Worm (Caenorhabditis elegans) whole organism, L3 larva: ENCODE measurements around the gene tni-3.

Experiments
- R02D3.7 ChIP-seq: fragments of 150-350 bp; optimal IDR thresholded peaks from 2 replicates; lab custom pipeline; 2014; ENCODE audit warnings: missing biosample characterization, missing genetic modification characterization
- ZK546.5 ChIP-seq: sonication (generic microtip); optimal IDR thresholded peaks from 2 replicates; lab custom pipeline; 2017; ENCODE audit warnings: missing biosample characterization, missing genetic modification characterization
- aly-2 ChIP-seq: fragments of 150-350 bp; optimal IDR thresholded peaks from 2 replicates; lab custom pipeline; 2014; ENCODE audit warnings: missing biosample characterization, missing genetic modification characterization
- ceh-28 ChIP-seq: fragments of 150-350 bp; optimal IDR thresholded peaks from 2 replicates; lab custom pipeline; 2014; ENCODE audit warnings: missing biosample characterization, missing genetic modification reagents, missing genetic modification characterization
- ceh-82 ChIP-seq: fragments of 150-350 bp; optimal IDR thresholded peaks from 2 replicates; lab custom pipeline; 2014; ENCODE audit warnings: missing biosample characterization, missing genetic modification characterization
- daf-12 ChIP-seq: fragments of 150-350 bp; optimal IDR thresholded peaks from 2 replicates; lab custom pipeline; 2014; ENCODE audit warnings: missing biosample characterization, missing genetic modification reagents, missing genetic modification characterization
- egl-27 ChIP-seq: sonication (generic microtip); optimal IDR thresholded peaks from 4 replicates; lab custom pipeline; 2017; ENCODE audit warnings: missing biosample characterization, missing genetic modification reagents, missing genetic modification characterization
- elt-2 ChIP-seq: sonication (generic microtip); optimal IDR thresholded peaks from 2 replicates; lab custom pipeline; 2016; ENCODE audit warnings: missing genetic modification reagents, mild to moderate bottlenecking, missing genetic modification characterization, missing compliant biosample characterization
- elt-3 ChIP-seq, 3 experiments: fragments of 150-350 bp in 1 of 3; sonication (generic microtip) in 2 of 3; optimal IDR thresholded peaks; 2 replicates in 2 of 3; 4 replicates in 1 of 3; lab custom pipeline; 2014 to 2017; ENCODE audit warnings: missing biosample characterization in 3 of 3, missing genetic modification characterization in 3 of 3
- fkh-10 ChIP-seq: sonication (generic microtip); optimal IDR thresholded peaks from 2 replicates; lab custom pipeline; 2017; ENCODE audit warnings: missing biosample characterization, missing genetic modification reagents, missing genetic modification characterization
- fos-1 ChIP-seq: fragments of 150-350 bp; optimal IDR thresholded peaks from 2 replicates; lab custom pipeline; 2014; ENCODE audit warnings: missing biosample characterization, missing genetic modification characterization
- hmg-11 ChIP-seq: sonication (generic microtip); optimal IDR thresholded peaks from 2 replicates; lab custom pipeline; 2016; ENCODE audit warnings: missing genetic modification characterization, missing compliant biosample characterization
- jun-1 ChIP-seq: fragments of 150-350 bp; optimal IDR thresholded peaks from 2 replicates; lab custom pipeline; 2014; ENCODE audit warnings: missing biosample characterization, missing genetic modification reagents, missing genetic modification characterization
- lin-15B ChIP-seq: fragments of 150-350 bp; optimal IDR thresholded peaks from 2 replicates; lab custom pipeline; 2014; ENCODE audit warnings: missing biosample characterization, missing genetic modification characterization
- lin-39 ChIP-seq: fragments of 150-350 bp; optimal IDR thresholded peaks from 2 replicates; lab custom pipeline; 2018; ENCODE audit warnings: missing biosample characterization, missing genetic modification reagents, missing genetic modification characterization
- lsy-12 ChIP-seq: sonication (generic microtip); optimal IDR thresholded peaks from 2 replicates; lab custom pipeline; 2016; ENCODE audit warnings: mild to moderate bottlenecking, missing genetic modification characterization, missing compliant biosample characterization
- mdl-1 ChIP-seq: fragments of 150-350 bp; optimal IDR thresholded peaks from 2 replicates; lab custom pipeline; 2014; ENCODE audit warnings: missing biosample characterization, missing genetic modification characterization
- mml-1 ChIP-seq: fragments of 150-350 bp; sonication (generic microtip); optimal IDR thresholded peaks from 3 replicates; lab custom pipeline; 2014; ENCODE audit warnings: missing biosample characterization, missing genetic modification characterization
- nhr-11 ChIP-seq: fragments of 150-350 bp; optimal IDR thresholded peaks from 2 replicates; lab custom pipeline; 2014; ENCODE audit warnings: missing biosample characterization, missing genetic modification characterization
- nhr-23 ChIP-seq: fragments of 150-350 bp; optimal IDR thresholded peaks from 2 replicates; lab custom pipeline; 2014; ENCODE audit warnings: missing biosample characterization, missing genetic modification reagents, missing genetic modification characterization
- nhr-43 ChIP-seq: sonication (generic microtip); optimal IDR thresholded peaks from 2 replicates; lab custom pipeline; 2016; ENCODE audit warnings: mild to moderate bottlenecking, missing genetic modification characterization, missing compliant biosample characterization; ENCODE audit not compliant: poor library complexity, severe bottlenecking
- nhr-67 ChIP-seq: fragments of 150-350 bp; optimal IDR thresholded peaks from 2 replicates; lab custom pipeline; 2014; ENCODE audit warnings: missing biosample characterization, missing genetic modification characterization
- nhr-76 ChIP-seq: fragments of 150-350 bp; sonication (generic microtip); optimal IDR thresholded peaks from 5 replicates; lab custom pipeline; 2014; ENCODE audit warnings: missing biosample characterization, missing genetic modification characterization
- sea-2 ChIP-seq: fragments of 150-350 bp; sonication (generic microtip); optimal IDR thresholded peaks from 4 replicates; lab custom pipeline; 2014; ENCODE audit warnings: missing biosample characterization, missing genetic modification reagents, missing genetic modification characterization
- skn-1 ChIP-seq: fragments of 150-350 bp; optimal IDR thresholded peaks from 2 replicates; lab custom pipeline; 2014; ENCODE audit warnings: missing biosample characterization, missing genetic modification characterization
- tbx-2 ChIP-seq: sonication (generic microtip); optimal IDR thresholded peaks from 2 replicates; lab custom pipeline; 2016; ENCODE audit warnings: mild to moderate bottlenecking, missing genetic modification characterization, missing compliant biosample characterization
- unc-39 ChIP-seq: sonication (generic microtip); optimal IDR thresholded peaks from 4 replicates; lab custom pipeline; 2017; ENCODE audit warnings: missing biosample characterization, missing genetic modification characterization
- unc-62 ChIP-seq: fragments of 150-350 bp; sonication (generic microtip); optimal IDR thresholded peaks from 4 replicates; lab custom pipeline; 2014; ENCODE audit warnings: missing biosample characterization, missing genetic modification reagents, missing genetic modification characterization
- zag-1 ChIP-seq: fragments of 150-350 bp; optimal IDR thresholded peaks from 2 replicates; lab custom pipeline; 2014; ENCODE audit warnings: missing biosample characterization, missing genetic modification characterization
- ztf-11 ChIP-seq: fragments of 150-350 bp; optimal IDR thresholded peaks from 2 replicates; lab custom pipeline; 2014; ENCODE audit warnings: missing biosample characterization, missing genetic modification characterization
- ztf-4 ChIP-seq: fragments of 150-350 bp; optimal IDR thresholded peaks from 2 replicates; lab custom pipeline; 2014; ENCODE audit warnings: missing biosample characterization, missing genetic modification characterization

tni-3 gene

ce11 chrV:16861719-16862118 is 26.8 kb upstream of the tni-3 start, which contains the start of the genes clec-32 and clec-24:
Gene clec-32 (minus strand): TSS chrV:16861819.
Gene clec-24 (plus strand): TSS chrV:16862012.
- TF ChIP-seq daf-12 (tag; lab: Kevin White, UChicago) (no peak), tbx-2 (tag; lab: Kevin White, UChicago) (no peak), nhr-43 (tag; lab: Kevin White, UChicago) (no peak), fkh-10 (GFP tag; lab: Kevin White, UChicago) (no peak), mml-1 (tag; lab: Kevin White, UChicago) (no peak), aly-2 (tag; lab: Kevin White, UChicago) (no peak), egl-27 (tag; lab: Kevin White, UChicago) (no peak), unc-39 (no peak), skn-1 (tag; lab: Kevin White, UChicago) (no peak), ztf-4 (no peak), fos-1 (tag; lab: Kevin White, UChicago) (no peak), ceh-82 (tag; lab: Kevin White, UChicago) (no peak), elt-3 (tag; optimal IDR thresholded peaks at IDR 0.05; lab: Kevin White, UChicago) (no peak), unc-62 (GFP tag; lab: Kevin White, UChicago) (no peak), lin-39 (tag; lab: Kevin White, UChicago) (no peak)
- TF ChIP-seq, all 47 proteins: peak for 0

ce11 chrV:16857977-16858479 is 23.1 kb upstream of the tni-3 start, which contains the start of the genes clec-31 and clec-22:
Gene clec-31 (minus strand): TSS chrV:16858077.
Gene clec-22 (plus strand): TSS chrV:16858429.
- TF ChIP-seq mdl-1 (tag; lab: Kevin White, UChicago) (no peak), hmg-11 (tag; lab: Kevin White, UChicago) (no peak), sea-2 (no peak), aly-2 (tag; lab: Kevin White, UChicago) (no peak), elt-3 (tag; optimal IDR thresholded peaks at IDR 0.05; lab: Kevin White, UChicago) (no peak), ZK546.5 (tag; lab: Kevin White, UChicago) (no peak), jun-1 (tag; lab: Kevin White, UChicago) (no peak), elt-2 (tag; lab: Kevin White, UChicago) (no peak), ztf-11 (tag; lab: Kevin White, UChicago) (no peak), R02D3.7 (tag; lab: Kevin White, UChicago) (no peak), daf-12 (tag; lab: Kevin White, UChicago) (no peak)

- TF ChIP-seq nhr-11 (tag; lab: Kevin White, UChicago), result no peak
- TF ChIP-seq aly-2 (tag; lab: Kevin White, UChicago), result no peak
- TF ChIP-seq ztf-4, result no peak
Observed at ce11 chrV:16853956-16854683, 19.2 kb upstream of the tni-3 start, which contains the start of the genes clec-35 and clec-27. Gene clec-35 (minus strand): TSS chrV:16854056. Gene clec-27 (plus strand): TSS chrV:16854633.

- TF ChIP-seq ZK546.5 (tag; lab: Kevin White, UChicago), result no peak
- TF ChIP-seq nhr-11 (tag; lab: Kevin White, UChicago), result no peak
- TF ChIP-seq lsy-12, result no peak
- TF ChIP-seq nhr-23 (tag; lab: Kevin White, UChicago), result no peak
- TF ChIP-seq ceh-28, result no peak
- no peak for TF ChIP-seq nhr-43 (tag; lab: Kevin White, UChicago)
- TF ChIP-seq lin-15B (tag; lab: Kevin White, UChicago), result no peak
- no peak for TF ChIP-seq nhr-76 (tag; lab: Kevin White, UChicago)
- TF ChIP-seq zag-1 (tag; lab: Kevin White, UChicago), result no peak
- no peak for TF ChIP-seq tbx-2 (tag; lab: Kevin White, UChicago)
- no peak for TF ChIP-seq nhr-67 (tag; lab: Kevin White, UChicago)
Observed at ce11 chrV:16852002-16852401, 17.1 kb upstream of the tni-3 start, which contains the start of gene clec-37. Gene clec-37 (minus strand): TSS chrV:16852102.

ce11 chrV:16848498-16848897 is 13.6 kb upstream of the tni-3 start, which contains the start of the genes clec-36 and clec-26:
Gene clec-36 (minus strand): TSS chrV:16848598.
Gene clec-26 (plus strand): TSS chrV:16848611.
- TF ChIP-seq elt-2 (tag; lab: Kevin White, UChicago) (peak; percentile 27), nhr-11 (tag; lab: Kevin White, UChicago) (no peak)
